Worm (Caenorhabditis elegans) whole organism, L1 larva: ENCODE measurements around the gene mxl-1.

ENCODE experiments used
- C04F5.9 ChIP-seq: sonication (generic microtip); optimal IDR thresholded peaks from 2 replicates; lab custom pipeline; 2016; ENCODE audit warnings: missing genetic modification characterization, missing compliant biosample characterization
- C16A3.4 ChIP-seq: fragments of 150-350 bp; optimal IDR thresholded peaks from 2 replicates; lab custom pipeline; 2014; ENCODE audit warnings: missing biosample characterization, missing genetic modification characterization
- Y116A8C.19 ChIP-seq: sonication (generic microtip); optimal IDR thresholded peaks from 2 replicates; lab custom pipeline; 2016; ENCODE audit warnings: missing compliant biosample characterization, missing genetic modification characterization, borderline replicate concordance
- alr-1 ChIP-seq: fragments of 200-800 bp; sonication (Bioruptor generic); optimal IDR thresholded peaks from 2 replicates; lab custom pipeline; 2018; ENCODE audit warnings: borderline replicate concordance, mild to moderate bottlenecking, missing genetic modification characterization, missing compliant biosample characterization
- aly-2 ChIP-seq: fragments of 150-350 bp; optimal IDR thresholded peaks from 2 replicates; lab custom pipeline; 2014; ENCODE audit warnings: missing biosample characterization, missing genetic modification characterization
- blmp-1 ChIP-seq: fragments of 150-350 bp; optimal IDR thresholded peaks from 2 replicates; lab custom pipeline; 2014; ENCODE audit warnings: missing biosample characterization, missing genetic modification characterization
- ceh-63 ChIP-seq: fragments of 200-800 bp; sonication (Bioruptor generic); optimal IDR thresholded peaks from 2 replicates; lab custom pipeline; 2018; ENCODE audit warnings: mild to moderate bottlenecking, missing genetic modification characterization, missing compliant biosample characterization
- ceh-88 ChIP-seq: fragments of 200-800 bp; sonication (Bioruptor generic); IDR thresholded peaks from 2 replicates; pipeline ENCODE4 v1.3.6; 2022; ENCODE audit warnings: missing genetic modification characterization, missing compliant biosample characterization
- ces-1 ChIP-seq: fragments of 150-350 bp; optimal IDR thresholded peaks from 2 replicates; lab custom pipeline; 2014; ENCODE audit warnings: missing biosample characterization, missing genetic modification reagents, missing genetic modification characterization
- dpl-1 ChIP-seq, 3 experiments: fragments of 150-350 bp in 2 of 3; sonication (generic microtip) in 1 of 3; optimal IDR thresholded peaks; 2 replicates each; lab custom pipeline; 2014 to 2017; ENCODE audit warnings: missing biosample characterization in 3 of 3, missing genetic modification characterization in 3 of 3, missing genetic modification reagents in 3 of 3
- egl-13 ChIP-seq: sonication (generic microtip); optimal IDR thresholded peaks from 2 replicates; lab custom pipeline; 2016; ENCODE audit warnings: missing genotype, missing genetic modification reagents, missing genetic modification characterization, missing compliant biosample characterization
- egl-27 ChIP-seq, 2 experiments: fragments of 150-350 bp in 1 of 2; sonication (generic microtip); optimal IDR thresholded peaks; 3 replicates each; lab custom pipeline; 2017 to 2018; ENCODE audit warnings: missing biosample characterization in 2 of 2, missing genetic modification characterization in 2 of 2, missing genetic modification reagents in 2 of 2
- elt-3 ChIP-seq, 6 experiments: fragments of 150-350 bp in 1 of 6; sonication (generic microtip); optimal IDR thresholded peaks; 2 replicates each; lab custom pipeline; 2017 to 2018; ENCODE audit warnings: missing biosample characterization in 6 of 6, missing genetic modification characterization in 6 of 6, inconsistent platforms in 1 of 6
- fkh-10 ChIP-seq: sonication (generic microtip); optimal IDR thresholded peaks from 2 replicates; lab custom pipeline; 2017; ENCODE audit warnings: missing biosample characterization, missing genetic modification reagents, missing genetic modification characterization
- fkh-4 ChIP-seq: sonication (generic microtip); optimal IDR thresholded peaks from 2 replicates; lab custom pipeline; 2016; ENCODE audit warnings: missing compliant biosample characterization, missing genetic modification characterization, borderline replicate concordance
- fkh-8 ChIP-seq: sonication (generic microtip); optimal IDR thresholded peaks from 2 replicates; lab custom pipeline; 2016; ENCODE audit warnings: mild to moderate bottlenecking, missing genetic modification characterization, missing compliant biosample characterization
- grh-1 ChIP-seq: fragments of 200-800 bp; sonication (Bioruptor generic); IDR thresholded peaks from 2 replicates; pipeline ENCODE4 v1.3.6; 2022; ENCODE audit warnings: missing genetic modification reagents, missing genetic modification characterization, missing compliant biosample characterization
- isw-1 ChIP-seq: fragments of 200-800 bp; sonication (Bioruptor generic); IDR thresholded peaks from 2 replicates; pipeline ENCODE4 v1.3.6; 2022; ENCODE audit warnings: missing genetic modification characterization, missing compliant biosample characterization
- jun-1 ChIP-seq: fragments of 150-350 bp; optimal IDR thresholded peaks from 2 replicates; lab custom pipeline; 2014; ENCODE audit warnings: missing biosample characterization, missing genetic modification reagents, missing genetic modification characterization
- lin-13 ChIP-seq: fragments of 150-350 bp; optimal IDR thresholded peaks from 2 replicates; lab custom pipeline; 2014; ENCODE audit warnings: missing biosample characterization, missing genetic modification reagents, missing genetic modification characterization
- lin-14 ChIP-seq: fragments of 200-800 bp; sonication (Bioruptor generic); optimal IDR thresholded peaks from 2 replicates; lab custom pipeline; 2018; ENCODE audit warnings: mild to moderate bottlenecking, missing genetic modification characterization, moderate library complexity, missing compliant biosample characterization
- lir-3 ChIP-seq: sonication (generic microtip); optimal IDR thresholded peaks from 2 replicates; lab custom pipeline; 2016; ENCODE audit warnings: mild to moderate bottlenecking, missing genetic modification characterization, moderate library complexity, missing compliant biosample characterization; ENCODE audit not compliant: poor library complexity
- lsy-2 ChIP-seq, 2 experiments: fragments of 150-350 bp; optimal IDR thresholded peaks; 2 replicates each; lab custom pipeline; 2014; ENCODE audit warnings: missing biosample characterization in 2 of 2, missing genetic modification characterization in 2 of 2
- mef-2 ChIP-seq: fragments of 150-350 bp; optimal IDR thresholded peaks from 2 replicates; lab custom pipeline; 2014; ENCODE audit warnings: missing biosample characterization, missing genetic modification characterization
- mep-1 ChIP-seq: fragments of 150-350 bp; optimal IDR thresholded peaks from 2 replicates; lab custom pipeline; 2014; ENCODE audit warnings: missing biosample characterization, missing genetic modification characterization
- nhr-12 ChIP-seq: sonication (generic microtip); optimal IDR thresholded peaks from 2 replicates; lab custom pipeline; 2017; ENCODE audit warnings: missing biosample characterization, missing genetic modification characterization
- nhr-19 ChIP-seq: fragments of 200-800 bp; sonication (Bioruptor generic); conservative IDR thresholded peaks from 2 replicates; pipeline ENCODE4 v1.3.6; 2022; ENCODE audit warnings: missing genetic modification characterization, missing compliant biosample characterization
- nhr-71 ChIP-seq: sonication (generic microtip); optimal IDR thresholded peaks from 2 replicates; lab custom pipeline; 2016; ENCODE audit warnings: mild to moderate bottlenecking, missing genetic modification characterization, moderate library complexity, missing compliant biosample characterization
- nhr-77 ChIP-seq: fragments of 150-350 bp; optimal IDR thresholded peaks from 2 replicates; lab custom pipeline; 2014; ENCODE audit warnings: missing biosample characterization, missing genetic modification characterization
- snu-23 ChIP-seq: sonication (generic microtip); optimal IDR thresholded peaks from 2 replicates; lab custom pipeline; 2016; ENCODE audit warnings: missing genetic modification characterization, missing compliant biosample characterization
- sup-37 ChIP-seq: fragments of 200-800 bp; sonication (Bioruptor generic); optimal IDR thresholded peaks from 2 replicates; lab custom pipeline; 2018; ENCODE audit warnings: mild to moderate bottlenecking, missing genetic modification characterization, missing compliant biosample characterization
- tbx-2 ChIP-seq: sonication (generic microtip); optimal IDR thresholded peaks from 2 replicates; lab custom pipeline; 2016; ENCODE audit warnings: missing genetic modification characterization, missing compliant biosample characterization
- tlp-1 ChIP-seq: fragments of 150-350 bp; optimal IDR thresholded peaks from 2 replicates; lab custom pipeline; 2014; ENCODE audit warnings: missing biosample characterization, missing genetic modification characterization
- unc-62 ChIP-seq: fragments of 150-350 bp; optimal IDR thresholded peaks from 2 replicates; lab custom pipeline; 2014; ENCODE audit warnings: missing biosample characterization, missing genetic modification reagents, missing genetic modification characterization
- unc-98 ChIP-seq: fragments of 200-800 bp; sonication (Bioruptor generic); IDR thresholded peaks from 2 replicates; pipeline ENCODE4 v1.3.6; 2022; ENCODE audit warnings: missing genetic modification characterization, missing compliant biosample characterization
- xbp-1 ChIP-seq: sonication (generic microtip); optimal IDR thresholded peaks from 2 replicates; lab custom pipeline; 2016; ENCODE audit warnings: missing genetic modification characterization, missing compliant biosample characterization
- ztf-11 ChIP-seq, 2 experiments: sonication (generic microtip); optimal IDR thresholded peaks; 2 replicates each; lab custom pipeline; 2016 to 2017; ENCODE audit warnings: missing genetic modification characterization in 2 of 2, missing biosample characterization in 1 of 2, missing compliant biosample characterization in 1 of 2
- ztf-4 ChIP-seq: fragments of 150-350 bp; optimal IDR thresholded peaks from 2 replicates; lab custom pipeline; 2014; ENCODE audit warnings: missing biosample characterization, missing genetic modification characterization

The mxl-1 gene

ce11 chrV:11239187-11239725 is 5.4 kb upstream of the mxl-1 start, which contains the start of the genes dvc-1 and ima-1 (continued):
- TF ChIP-seq lin-14 (peak; percentile 64), grh-1 (GFP tag; lab: Robert Waterston, UW) (peak; percentile 51; the same call in 1 of the 2 replicates), Y116A8C.19 (tag; lab: Kevin White, UChicago) (no peak), ztf-4 (no peak), jun-1 (tag; lab: Kevin White, UChicago) (peak; percentile 52), egl-13 (tag; lab: Kevin White, UChicago) (no peak), sup-37 (GFP tag; lab: Kevin White, UChicago) (no peak), xbp-1 (tag; lab: Kevin White, UChicago) (peak; percentile 61), nhr-12 (tag; lab: Kevin White, UChicago) (no peak), ces-1 (GFP tag; lab: Kevin White, UChicago) (no peak), tlp-1 (tag; lab: Kevin White, UChicago) (no peak), unc-62 (no peak), mep-1 (no peak), fkh-4 (tag; lab: Kevin White, UChicago) (no peak), blmp-1 (tag; lab: Kevin White, UChicago) (peak; percentile 44), elt-3 (tag; optimal IDR thresholded peaks at IDR 0.05; lab: Kevin White, UChicago) (peak in 2 of 6 experiments; percentile 6 to 9), C16A3.4 (tag; lab: Kevin White, UChicago) (peak; percentile 83), dpl-1 (GFP tag; optimal IDR thresholded peaks at IDR 0.05; lab: Kevin White, UChicago) (peak; percentile 36 to 68 (median 62)), aly-2 (tag; lab: Kevin White, UChicago) (no peak), egl-27 (tag; optimal IDR thresholded peaks at IDR 0.05; lab: Kevin White, UChicago) (no peak), nhr-19 (GFP tag; lab: Robert Waterston, UW) (peak; percentile 73), ceh-63 (GFP tag; lab: Kevin White, UChicago) (no peak), lsy-2 (tag; optimal IDR thresholded peaks at IDR 0.05; lab: Kevin White, UChicago) (peak; percentile 63 to 70), lin-13 (peak; percentile 44), tbx-2 (tag; lab: Kevin White, UChicago) (peak; percentile 51), fkh-10 (GFP tag; lab: Kevin White, UChicago) (peak; percentile 13), lir-3 (tag; lab: Kevin White, UChicago) (peak; percentile 50), unc-98 (no peak), isw-1 (GFP tag; lab: Robert Waterston, UW) (peak; percentile 56), nhr-77 (tag; lab: Kevin White, UChicago) (peak; percentile 24), nhr-71 (tag; lab: Kevin White, UChicago) (peak; percentile 77)
- TF ChIP-seq, all 84 proteins: peak for 41

DNA sequence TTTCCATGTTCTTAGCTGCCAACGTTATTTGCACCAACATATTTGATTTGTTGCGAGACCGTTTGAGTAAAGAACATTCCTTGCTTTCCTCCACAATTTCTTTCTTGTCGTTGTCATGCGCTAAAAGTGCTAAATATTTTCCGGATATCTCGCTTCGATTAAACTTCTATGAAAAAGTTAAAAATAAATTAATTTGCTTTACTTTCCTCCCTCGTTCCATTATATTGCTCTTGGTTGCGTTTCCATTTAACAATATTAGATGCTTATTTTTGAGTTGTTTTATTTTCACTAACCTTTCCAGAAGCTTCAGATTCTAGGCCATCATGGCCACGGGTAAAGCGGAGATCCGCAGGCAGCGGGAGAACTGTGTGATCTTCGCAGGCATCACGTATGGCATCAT is 3.1 kb upstream of the mxl-1 start, which contains the start of gene pgap-1:
TSS of gene pgap-1 (plus strand) at position 301 of the 400 bp plus-strand sequence.
- TF ChIP-seq nhr-77 (tag; lab: Kevin White, UChicago) (no peak), nhr-12 (tag; lab: Kevin White, UChicago) (no peak), fkh-10 (GFP tag; lab: Kevin White, UChicago) (no peak), ztf-11 (tag; optimal IDR thresholded peaks at IDR 0.05; lab: Kevin White, UChicago) (no peak), lsy-2 (tag; optimal IDR thresholded peaks at IDR 0.05; lab: Kevin White, UChicago) (no peak), tbx-2 (tag; lab: Kevin White, UChicago) (no peak), snu-23 (no peak), fkh-8 (tag; lab: Kevin White, UChicago) (no peak), ceh-88 (GFP tag; lab: Robert Waterston, UW) (no peak), Y116A8C.19 (tag; lab: Kevin White, UChicago) (no peak), mef-2 (tag; lab: Kevin White, UChicago) (no peak), alr-1 (tag; lab: Kevin White, UChicago) (no peak), C04F5.9 (tag; lab: Kevin White, UChicago) (no peak), C16A3.4 (tag; lab: Kevin White, UChicago) (no peak)
